Worm (Caenorhabditis elegans) whole organism, L4/young adult: ENCODE data around the gene ugt-57.

Experiments
- W03F9.2 ChIP-seq: fragments of 150-350 bp; optimal IDR thresholded peaks from 2 replicates; lab custom pipeline; 2014; ENCODE audit warnings: missing biosample characterization, missing genetic modification characterization
- dao-5 ChIP-seq: sonication (generic microtip); optimal IDR thresholded peaks from 2 replicates; lab custom pipeline; 2016; ENCODE audit warnings: missing genotype, missing genetic modification characterization, moderate library complexity, missing compliant biosample characterization
- him-1 ChIP-seq: sonication (generic microtip); optimal IDR thresholded peaks from 2 replicates; lab custom pipeline; 2016; ENCODE audit warnings: missing genotype, missing genetic modification reagents, missing genetic modification characterization, missing compliant biosample characterization

ce11 chrX:6988212-6988611, 3.3 kb upstream of the ugt-57 start:
- TF ChIP-seq him-1 (tag; lab: Kevin White, UChicago) (no peak), dao-5 (tag; lab: Kevin White, UChicago) (no peak), W03F9.2 (tag; lab: Kevin White, UChicago) (no peak)
